Worm (Caenorhabditis elegans) whole organism, L2 larva: ENCODE results near the gene B0395.3.

Experiments
- C34F6.9 ChIP-seq: fragments of 150-350 bp; optimal IDR thresholded peaks from 2 replicates; lab custom pipeline; 2014; ENCODE audit warnings: missing biosample characterization, missing genetic modification characterization
- F13H6.1 ChIP-seq: sonication (generic microtip); optimal IDR thresholded peaks from 2 replicates; lab custom pipeline; 2016; ENCODE audit warnings: missing genetic modification characterization, missing compliant biosample characterization
- R02D3.7 ChIP-seq: fragments of 150-350 bp; optimal IDR thresholded peaks from 2 replicates; lab custom pipeline; 2014; ENCODE audit warnings: missing biosample characterization, missing genetic modification characterization
- Y55F3AM.14 ChIP-seq: fragments of 200-800 bp; sonication (Bioruptor generic); optimal IDR thresholded peaks from 2 replicates; lab custom pipeline; 2018; ENCODE audit warnings: mild to moderate bottlenecking, missing genetic modification characterization, missing compliant biosample characterization
- ZK546.5 ChIP-seq: sonication (generic microtip); optimal IDR thresholded peaks from 2 replicates; lab custom pipeline; 2017; ENCODE audit warnings: missing biosample characterization, missing genetic modification characterization
- alr-1 ChIP-seq: fragments of 150-350 bp; optimal IDR thresholded peaks from 2 replicates; lab custom pipeline; 2014; ENCODE audit warnings: missing biosample characterization, missing genetic modification characterization
- aly-2 ChIP-seq: fragments of 150-350 bp; optimal IDR thresholded peaks from 2 replicates; lab custom pipeline; 2014; ENCODE audit warnings: missing biosample characterization, missing genetic modification characterization
- ama-1 ChIP-seq: fragments of 150-350 bp; optimal IDR thresholded peaks from 2 replicates; lab custom pipeline; 2018; ENCODE audit warnings: inconsistent platforms
- blmp-1 ChIP-seq: sonication (generic microtip); optimal IDR thresholded peaks from 2 replicates; lab custom pipeline; 2017; ENCODE audit warnings: missing genetic modification characterization, mild to moderate bottlenecking, missing compliant biosample characterization, antibody characterized with exemption, moderate library complexity; ENCODE audit not compliant: insufficient read depth
- ceh-16 ChIP-seq: fragments of 150-350 bp; optimal IDR thresholded peaks from 2 replicates; lab custom pipeline; 2014; ENCODE audit warnings: missing biosample characterization, missing genetic modification characterization
- ceh-82 ChIP-seq: fragments of 150-350 bp; optimal IDR thresholded peaks from 2 replicates; lab custom pipeline; 2014; ENCODE audit warnings: missing biosample characterization, missing genetic modification characterization
- crh-2 ChIP-seq: sonication (generic microtip); optimal IDR thresholded peaks from 2 replicates; lab custom pipeline; 2017; ENCODE audit warnings: missing biosample characterization, missing genetic modification characterization
- dmd-4 ChIP-seq: sonication (generic microtip); optimal IDR thresholded peaks from 2 replicates; lab custom pipeline; 2017; ENCODE audit warnings: missing biosample characterization, missing genetic modification characterization
- egl-27 ChIP-seq: sonication (generic microtip); optimal IDR thresholded peaks from 3 replicates; lab custom pipeline; 2017; ENCODE audit warnings: missing biosample characterization, missing genetic modification reagents, missing genetic modification characterization
- elt-1 ChIP-seq: fragments of 150-350 bp; optimal IDR thresholded peaks from 2 replicates; lab custom pipeline; 2014; ENCODE audit warnings: missing biosample characterization, missing genetic modification characterization
- elt-3 ChIP-seq: sonication (generic microtip); optimal IDR thresholded peaks from 2 replicates; lab custom pipeline; 2017; ENCODE audit warnings: missing biosample characterization, missing genetic modification characterization
- fos-1 ChIP-seq: fragments of 150-350 bp; optimal IDR thresholded peaks from 2 replicates; lab custom pipeline; 2014; ENCODE audit warnings: missing biosample characterization, missing genetic modification characterization
- gmeb-1 ChIP-seq: fragments of 150-350 bp; optimal IDR thresholded peaks from 2 replicates; lab custom pipeline; 2014; ENCODE audit warnings: missing biosample characterization, missing genetic modification characterization
- lin-11 ChIP-seq: fragments of 150-350 bp; sonication (generic microtip); optimal IDR thresholded peaks from 2 replicates; lab custom pipeline; 2014; ENCODE audit warnings: missing biosample characterization, missing genetic modification characterization, inconsistent platforms, mixed read lengths
- lin-13 ChIP-seq: fragments of 150-350 bp; optimal IDR thresholded peaks from 2 replicates; lab custom pipeline; 2014; ENCODE audit warnings: missing biosample characterization, missing genetic modification reagents, missing genetic modification characterization
- lin-39 ChIP-seq: fragments of 150-350 bp; optimal IDR thresholded peaks from 2 replicates; lab custom pipeline; 2014; ENCODE audit warnings: missing biosample characterization, missing genetic modification reagents, missing genetic modification characterization
- lsy-2 ChIP-seq, 2 experiments: fragments of 150-350 bp in 1 of 2; sonication (generic microtip) in 1 of 2; optimal IDR thresholded peaks; 2 replicates each; lab custom pipeline; 2014 to 2017; ENCODE audit warnings: missing biosample characterization in 2 of 2, missing genetic modification characterization in 2 of 2
- mab-5 ChIP-seq: fragments of 150-350 bp; optimal IDR thresholded peaks from 2 replicates; lab custom pipeline; 2014; ENCODE audit warnings: missing biosample characterization, missing genetic modification characterization
- mbf-1 ChIP-seq: sonication (generic microtip); optimal IDR thresholded peaks from 2 replicates; lab custom pipeline; 2017; ENCODE audit warnings: missing biosample characterization, missing genetic modification characterization
- mdl-1 ChIP-seq, 2 experiments: fragments of 150-350 bp in 1 of 2; sonication (generic microtip) in 1 of 2; optimal IDR thresholded peaks; 2 replicates each; lab custom pipeline; 2017; ENCODE audit warnings: missing biosample characterization in 2 of 2, missing genetic modification characterization in 2 of 2
- nhr-10 ChIP-seq: sonication (generic microtip); optimal IDR thresholded peaks from 2 replicates; lab custom pipeline; 2017; ENCODE audit warnings: missing biosample characterization, missing genetic modification characterization
- nhr-11 ChIP-seq: fragments of 150-350 bp; optimal IDR thresholded peaks from 2 replicates; lab custom pipeline; 2014; ENCODE audit warnings: missing biosample characterization, missing genetic modification characterization
- nhr-12 ChIP-seq: fragments of 150-350 bp; optimal IDR thresholded peaks from 2 replicates; lab custom pipeline; 2014; ENCODE audit warnings: missing biosample characterization, missing genetic modification characterization
- nhr-129 ChIP-seq: fragments of 150-350 bp; optimal IDR thresholded peaks from 2 replicates; lab custom pipeline; 2014; ENCODE audit warnings: missing biosample characterization, missing genetic modification characterization
- nhr-21 ChIP-seq: fragments of 150-350 bp; optimal IDR thresholded peaks from 2 replicates; lab custom pipeline; 2014; ENCODE audit warnings: missing biosample characterization, missing genetic modification characterization
- nhr-23 ChIP-seq: fragments of 150-350 bp; optimal IDR thresholded peaks from 2 replicates; lab custom pipeline; 2014; ENCODE audit warnings: missing biosample characterization, missing genetic modification reagents, missing genetic modification characterization
- nhr-237 ChIP-seq: fragments of 150-350 bp; optimal IDR thresholded peaks from 2 replicates; lab custom pipeline; 2014; ENCODE audit warnings: missing biosample characterization, missing genetic modification characterization
- nhr-25 ChIP-seq: fragments of 150-350 bp; sonication (generic microtip); optimal IDR thresholded peaks from 3 replicates; lab custom pipeline; 2014; ENCODE audit warnings: missing biosample characterization, missing genetic modification characterization
- nhr-6 ChIP-seq: fragments of 150-350 bp; optimal IDR thresholded peaks from 2 replicates; lab custom pipeline; 2014; ENCODE audit warnings: missing biosample characterization, missing genetic modification characterization
- nhr-77 ChIP-seq: fragments of 150-350 bp; optimal IDR thresholded peaks from 2 replicates; lab custom pipeline; 2014; ENCODE audit warnings: missing biosample characterization, missing genetic modification characterization
- peb-1 ChIP-seq: fragments of 150-350 bp; optimal IDR thresholded peaks from 2 replicates; lab custom pipeline; 2014; ENCODE audit warnings: missing biosample characterization, missing genetic modification characterization
- sem-4 ChIP-seq: fragments of 150-350 bp; optimal IDR thresholded peaks from 2 replicates; lab custom pipeline; 2014; ENCODE audit warnings: missing biosample characterization, missing genetic modification reagents, missing genetic modification characterization
- skn-1 ChIP-seq: sonication (generic microtip); optimal IDR thresholded peaks from 2 replicates; lab custom pipeline; 2017; ENCODE audit warnings: missing biosample characterization, missing genetic modification characterization
- sma-3 ChIP-seq: sonication (generic microtip); optimal IDR thresholded peaks from 2 replicates; lab custom pipeline; 2016; ENCODE audit warnings: missing genetic modification reagents, missing genetic modification characterization, missing compliant biosample characterization
- sma-9 ChIP-seq, 2 experiments: fragments of 150-350 bp in 1 of 2; sonication (generic microtip) in 1 of 2; optimal IDR thresholded peaks; 2 replicates each; lab custom pipeline; 2014 to 2016; ENCODE audit warnings: missing genetic modification characterization in 2 of 2, mild to moderate bottlenecking in 1 of 2, missing biosample characterization in 1 of 2, missing compliant biosample characterization in 1 of 2, missing genetic modification reagents in 1 of 2, moderate library complexity in 1 of 2
- snpc-4 ChIP-seq: fragments of 150-350 bp; optimal IDR thresholded peaks from 2 replicates; lab custom pipeline; 2014; ENCODE audit warnings: missing biosample characterization, missing genetic modification characterization
- unc-39 ChIP-seq: fragments of 150-350 bp; optimal IDR thresholded peaks from 2 replicates; lab custom pipeline; 2014; ENCODE audit warnings: missing biosample characterization, missing genetic modification characterization
- unc-55 ChIP-seq: fragments of 150-350 bp; sonication (generic microtip); optimal IDR thresholded peaks from 3 replicates; lab custom pipeline; 2014; ENCODE audit warnings: missing biosample characterization, missing genetic modification reagents, missing genetic modification characterization
- unc-62 ChIP-seq: fragments of 150-350 bp; optimal IDR thresholded peaks from 2 replicates; lab custom pipeline; 2014; ENCODE audit warnings: missing biosample characterization, missing genetic modification reagents, missing genetic modification characterization
- zag-1 ChIP-seq: fragments of 150-350 bp; optimal IDR thresholded peaks from 2 replicates; lab custom pipeline; 2014; ENCODE audit warnings: missing biosample characterization, missing genetic modification characterization
- ztf-1 ChIP-seq: fragments of 200-800 bp; sonication (Bioruptor generic); conservative IDR thresholded peaks from 2 replicates; pipeline ENCODE4 v1.3.6; 2022; ENCODE audit warnings: missing genetic modification characterization, missing compliant biosample characterization
- ztf-11 ChIP-seq: sonication (generic microtip); optimal IDR thresholded peaks from 2 replicates; lab custom pipeline; 2017; ENCODE audit warnings: missing biosample characterization, missing genetic modification characterization
- ztf-4 ChIP-seq: fragments of 150-350 bp; optimal IDR thresholded peaks from 2 replicates; lab custom pipeline; 2014; ENCODE audit warnings: missing biosample characterization, missing genetic modification characterization

B0395.3 gene

DNA sequence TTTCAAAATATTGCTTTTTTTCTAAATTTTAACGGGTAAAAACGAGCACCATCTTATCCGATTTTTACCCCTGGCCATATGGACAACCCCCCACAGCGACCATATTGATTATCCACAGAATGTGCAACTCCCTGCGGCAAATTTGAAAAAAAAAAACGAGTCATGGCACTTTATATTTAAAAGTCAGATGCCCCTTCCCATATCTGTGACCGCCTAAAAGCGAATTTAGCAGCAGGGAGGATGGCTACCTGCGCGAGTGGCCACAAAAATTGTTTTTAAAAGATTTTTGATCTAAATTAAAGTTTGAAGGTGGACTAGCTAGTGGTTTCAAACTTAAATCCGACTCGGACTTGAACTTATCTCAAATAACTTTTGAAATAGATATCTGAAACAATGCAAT lies 16.3 kb upstream of the B0395.3 start:
- peak; percentile 98 for TF ChIP-seq unc-55 (GFP tag; lab: Kevin White, UChicago)
- TF ChIP-seq C34F6.9 (tag; lab: Kevin White, UChicago): peak; percentile 97
- TF ChIP-seq ceh-82 (tag; lab: Kevin White, UChicago): peak; percentile 95
- TF ChIP-seq peb-1 (tag; lab: Kevin White, UChicago): no peak
- TF ChIP-seq nhr-129: peak; percentile 99
- no peak for TF ChIP-seq nhr-23 (tag; lab: Kevin White, UChicago)
- peak; percentile 84 for TF ChIP-seq blmp-1 (tag; lab: Kevin White, UChicago)
- TF ChIP-seq nhr-11: peak; percentile 43
- TF ChIP-seq ztf-1 (GFP tag; lab: Robert Waterston, UW): 0 out of 2 replicates have a peak, but pooled peaks have one; percentile 67
- peak; percentile 97 for TF ChIP-seq fos-1 (tag; lab: Kevin White, UChicago)
- peak; percentile 98 for TF ChIP-seq nhr-10 (tag; lab: Kevin White, UChicago)
- TF ChIP-seq nhr-25: peak; percentile 97
- peak; percentile 93 for TF ChIP-seq snpc-4 (tag; lab: Kevin White, UChicago)
- peak; percentile 90 for TF ChIP-seq skn-1 (tag; lab: Kevin White, UChicago)
- TF ChIP-seq sem-4 (tag; lab: Kevin White, UChicago): peak; percentile 97
- TF ChIP-seq egl-27 (tag; lab: Kevin White, UChicago): peak; percentile 98
- peak; percentile 87 to 96 for TF ChIP-seq mdl-1 (tag; optimal IDR thresholded peaks at IDR 0.05; lab: Kevin White, UChicago)
- peak; percentile 98 for TF ChIP-seq F13H6.1 (tag; lab: Kevin White, UChicago)
- peak; percentile 87 for TF ChIP-seq ztf-4 (tag; lab: Kevin White, UChicago)
- no peak for TF ChIP-seq elt-3 (tag; lab: Kevin White, UChicago)
- TF ChIP-seq ztf-11 (tag; lab: Kevin White, UChicago): peak; percentile 66
- TF ChIP-seq mbf-1 (tag; lab: Kevin White, UChicago): peak; percentile 74
- TF ChIP-seq Y55F3AM.14 (GFP tag; lab: Kevin White, UChicago): peak; percentile 84
- TF ChIP-seq dmd-4 (tag; lab: Kevin White, UChicago): peak; percentile 76
- TF ChIP-seq sma-3 (GFP tag; lab: Kevin White, UChicago): peak; percentile 96
- TF ChIP-seq elt-1 (tag; lab: Kevin White, UChicago): no peak
- TF ChIP-seq nhr-6 (tag; lab: Kevin White, UChicago): peak; percentile 96
- peak; percentile 93 for TF ChIP-seq gmeb-1 (tag; lab: Kevin White, UChicago)
- peak; percentile 56 for TF ChIP-seq aly-2 (tag; lab: Kevin White, UChicago)
- TF ChIP-seq ama-1 (lab: Kevin White, UChicago): peak; percentile 47
- peak; percentile 99 for TF ChIP-seq crh-2 (tag; lab: Kevin White, UChicago)
- TF ChIP-seq ZK546.5 (tag; lab: Kevin White, UChicago): peak; percentile 76
- TF ChIP-seq zag-1 (tag; lab: Kevin White, UChicago): peak; percentile 98
- peak; percentile 91 for TF ChIP-seq lin-39 (tag; lab: Kevin White, UChicago)
- peak; percentile 95 to 96 for TF ChIP-seq lsy-2 (tag; optimal IDR thresholded peaks at IDR 0.05; lab: Kevin White, UChicago)
- peak; percentile 82 for TF ChIP-seq R02D3.7
- TF ChIP-seq nhr-21: peak; percentile 99
- TF ChIP-seq ceh-16 (tag; lab: Kevin White, UChicago): peak; percentile 81
- TF ChIP-seq unc-39 (tag; lab: Kevin White, UChicago): peak; percentile 73
- peak; percentile 78 for TF ChIP-seq nhr-12
- TF ChIP-seq alr-1 (tag; lab: Kevin White, UChicago): no peak
- TF ChIP-seq mab-5 (tag; lab: Kevin White, UChicago): peak; percentile 96
- TF ChIP-seq nhr-77 (tag; lab: Kevin White, UChicago): peak; percentile 94
- peak; percentile 98 for TF ChIP-seq nhr-237 (tag; lab: Kevin White, UChicago)
- TF ChIP-seq sma-9 (GFP tag; optimal IDR thresholded peaks at IDR 0.05; lab: Kevin White, UChicago): peak; percentile 98
- TF ChIP-seq sma-9 (tag; optimal IDR thresholded peaks at IDR 0.05; lab: Kevin White, UChicago): peak; percentile 45
- peak; percentile 98 for TF ChIP-seq lin-13
- peak; percentile 97 for TF ChIP-seq lin-11 (tag; lab: Kevin White, UChicago)
- TF ChIP-seq unc-62 (GFP tag; lab: Kevin White, UChicago): peak; percentile 75
